Worm (Caenorhabditis elegans) whole organism, mixed stage, embryonic: Measurements from ENCODE around the gene ace-4.

Source experiments
- blmp-1 ChIP-seq: fragments of 150-350 bp; optimal IDR thresholded peaks from 2 replicates; lab custom pipeline; 2014; ENCODE audit warnings: missing biosample characterization, missing genetic modification characterization
- ces-1 ChIP-seq: fragments of 150-350 bp; optimal IDR thresholded peaks from 2 replicates; lab custom pipeline; 2014; ENCODE audit warnings: missing biosample characterization, missing genetic modification reagents, missing genetic modification characterization
- lsy-2 ChIP-seq: fragments of 150-350 bp; optimal IDR thresholded peaks from 2 replicates; lab custom pipeline; 2014; ENCODE audit warnings: missing biosample characterization, missing genetic modification characterization
- nhr-28 ChIP-seq: fragments of 150-350 bp; optimal IDR thresholded peaks from 2 replicates; lab custom pipeline; 2014; ENCODE audit warnings: missing biosample characterization, missing genetic modification characterization
- pha-4 ChIP-seq: fragments of 150-350 bp; optimal IDR thresholded peaks from 2 replicates; lab custom pipeline; 2018; ENCODE audit warnings: missing biosample characterization, missing genetic modification reagents, missing genetic modification characterization
- snpc-4 ChIP-seq: fragments of 150-350 bp; optimal IDR thresholded peaks from 2 replicates; lab custom pipeline; 2014; ENCODE audit warnings: missing biosample characterization, missing genetic modification characterization
- sptf-1 ChIP-seq: sonication (generic microtip); optimal IDR thresholded peaks from 2 replicates; lab custom pipeline; 2017; ENCODE audit warnings: mild to moderate bottlenecking, missing genetic modification characterization, moderate library complexity, missing compliant biosample characterization
- unc-39 ChIP-seq: fragments of 150-350 bp; optimal IDR thresholded peaks from 2 replicates; lab custom pipeline; 2014; ENCODE audit warnings: missing biosample characterization, missing genetic modification characterization

DNA sequence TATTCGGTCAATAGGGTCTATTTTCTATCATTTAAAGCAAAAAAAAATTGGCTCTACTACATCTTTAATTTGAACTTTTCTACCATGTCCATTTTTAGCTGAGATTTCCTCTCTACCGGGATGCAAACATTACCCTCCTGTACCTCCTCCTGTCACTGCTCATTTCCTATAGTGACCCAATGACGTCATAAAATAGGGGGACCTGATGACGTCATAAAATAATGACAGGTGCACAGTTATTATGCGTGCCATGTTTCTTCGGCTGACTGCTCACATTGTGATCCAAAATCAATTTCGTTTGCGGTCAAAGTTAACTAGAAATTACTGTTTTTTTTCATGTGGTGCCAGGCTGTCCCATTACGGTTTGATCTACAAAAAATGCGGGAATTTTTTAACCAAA, 10.9 kb upstream of the ace-4 start:
- TF ChIP-seq blmp-1 (tag; lab: Kevin White, UChicago) (no peak), snpc-4 (tag; lab: Kevin White, UChicago) (no peak), unc-39 (tag; lab: Kevin White, UChicago) (no peak), sptf-1 (no peak), ces-1 (GFP tag; lab: Kevin White, UChicago) (no peak), nhr-28 (tag; lab: Kevin White, UChicago) (no peak), lsy-2 (tag; lab: Kevin White, UChicago) (no peak), pha-4 (tag; lab: Kevin White, UChicago) (no peak)
